Fruit fly (Drosophila melanogaster) whole organism, embryonic: ENCODE data around the gene CG18081.

Source experiments
- Atf3 ChIP-seq: fragments of 200-800 bp; sonication (Bioruptor generic); optimal IDR thresholded peaks from 3 replicates; lab custom pipeline; 2016; ENCODE audit warnings: missing biosample characterization, missing genetic modification characterization
- BEAF-32 ChIP-seq: fragments of 200-800 bp; sonication (Bioruptor generic); optimal IDR thresholded peaks from 3 replicates; lab custom pipeline; 2017; ENCODE audit warnings: missing biosample characterization, missing genetic modification characterization, mild to moderate bottlenecking, moderate library complexity, missing genetic modification reagents
- CG12391 ChIP-seq: fragments of 200-800 bp; sonication (Bioruptor generic); optimal IDR thresholded peaks from 3 replicates; lab custom pipeline; 2018; ENCODE audit warnings: missing biosample characterization, mild to moderate bottlenecking, missing genetic modification characterization, moderate library complexity
- CG14965 ChIP-seq: fragments of 200-800 bp; sonication (Bioruptor generic); optimal IDR thresholded peaks from 2 replicates; lab custom pipeline; 2016; ENCODE audit warnings: missing biosample characterization, missing genetic modification characterization, borderline replicate concordance
- CG1603 ChIP-seq: fragments of 200-800 bp; sonication (Bioruptor generic); optimal IDR thresholded peaks from 2 replicates; lab custom pipeline; 2019; ENCODE audit warnings: missing biosample characterization, mild to moderate bottlenecking, missing genetic modification characterization, moderate library complexity
- CG16815 ChIP-seq: fragments of 200-800 bp; sonication (Bioruptor generic); optimal IDR thresholded peaks from 3 replicates; lab custom pipeline; 2017; ENCODE audit warnings: missing biosample characterization, mild to moderate bottlenecking, missing genetic modification characterization
- CG17359 ChIP-seq: fragments of 200-800 bp; sonication (Bioruptor generic); optimal IDR thresholded peaks from 3 replicates; lab custom pipeline; 2018; ENCODE audit warnings: missing biosample characterization, mild to moderate bottlenecking, missing genetic modification characterization, moderate library complexity
- CG2120 ChIP-seq: fragments of 200-800 bp; sonication (Bioruptor generic); optimal IDR thresholded peaks from 3 replicates; lab custom pipeline; 2016; ENCODE audit warnings: missing biosample characterization, missing genetic modification characterization
- CG32767 ChIP-seq: fragments of 200-800 bp; sonication (Bioruptor generic); IDR thresholded peaks from 2 replicates; pipeline ENCODE4 v1.3.6; 2022; ENCODE audit warnings: missing biosample characterization, missing genetic modification characterization
- CG4617 ChIP-seq: fragments of 200-800 bp; sonication (Bioruptor generic); optimal IDR thresholded peaks from 3 replicates; lab custom pipeline; 2016; ENCODE audit warnings: missing biosample characterization, missing genetic modification characterization, borderline replicate concordance
- CG4707 ChIP-seq: fragments of 200-800 bp; sonication (Bioruptor generic); optimal IDR thresholded peaks from 2 replicates; lab custom pipeline; 2018; ENCODE audit warnings: missing biosample characterization, mild to moderate bottlenecking, missing genetic modification characterization, moderate library complexity
- CG5180 ChIP-seq: fragments of 200-800 bp; sonication (Bioruptor generic); optimal IDR thresholded peaks from 3 replicates; lab custom pipeline; 2017; ENCODE audit warnings: missing biosample characterization, missing genetic modification characterization, mild to moderate bottlenecking, moderate library complexity, missing genetic modification reagents
- CG6254 ChIP-seq: fragments of 200-800 bp; sonication (Bioruptor generic); optimal IDR thresholded peaks from 3 replicates; lab custom pipeline; 2017; ENCODE audit warnings: mild to moderate bottlenecking, missing biosample characterization, missing genetic modification reagents, missing genetic modification characterization
- CG7987 ChIP-seq: fragments of 200-800 bp; sonication (Bioruptor generic); optimal IDR thresholded peaks from 2 replicates; lab custom pipeline; 2018; ENCODE audit warnings: missing biosample characterization, mild to moderate bottlenecking, missing genetic modification characterization, moderate library complexity
- Chrac-16 ChIP-seq: fragments of 200-800 bp; sonication (Bioruptor generic); optimal IDR thresholded peaks from 3 replicates; lab custom pipeline; 2016; ENCODE audit warnings: missing biosample characterization, missing genetic modification characterization
- E2f2 ChIP-seq: fragments of 200-800 bp; sonication (Bioruptor generic); IDR thresholded peaks from 2 replicates; pipeline ENCODE4 v1.3.6; 2022; ENCODE audit warnings: missing biosample characterization, missing genetic modification characterization
- Hand ChIP-seq: fragments of 200-800 bp; sonication (Bioruptor generic); optimal IDR thresholded peaks from 2 replicates; lab custom pipeline; 2017; ENCODE audit warnings: mild to moderate bottlenecking, missing biosample characterization, missing genetic modification reagents, missing genetic modification characterization
- Hr39 ChIP-seq: fragments of >200 bp; optimal IDR thresholded peaks from 2 replicates; lab custom pipeline; 2017
- Hsf ChIP-seq: fragments of 200-800 bp; sonication (Bioruptor generic); optimal IDR thresholded peaks from 3 replicates; lab custom pipeline; 2016; ENCODE audit warnings: missing biosample characterization, missing genetic modification characterization
- Lim3 ChIP-seq: fragments of 200-800 bp; sonication (Bioruptor generic); IDR thresholded peaks from 2 replicates; pipeline ENCODE4 v1.3.6; 2022; ENCODE audit warnings: missing biosample characterization, missing genetic modification characterization
- Myb ChIP-seq: fragments of 200-800 bp; sonication (Bioruptor generic); optimal IDR thresholded peaks from 2 replicates; lab custom pipeline; 2016; ENCODE audit warnings: missing biosample characterization, missing genetic modification characterization
- Neu2 ChIP-seq: fragments of 200-800 bp; sonication (Bioruptor generic); optimal IDR thresholded peaks from 3 replicates; lab custom pipeline; 2016; ENCODE audit warnings: missing biosample characterization, missing genetic modification characterization, borderline replicate concordance
- Oaz ChIP-seq: fragments of 200-800 bp; sonication (Bioruptor generic); IDR thresholded peaks from 2 replicates; pipeline ENCODE4 v1.3.6; 2022; ENCODE audit warnings: missing biosample characterization, missing genetic modification characterization
- Oli ChIP-seq: fragments of 200-800 bp; sonication (Bioruptor generic); optimal IDR thresholded peaks from 2 replicates; lab custom pipeline; 2018; ENCODE audit warnings: missing biosample characterization, mild to moderate bottlenecking, missing genetic modification characterization, moderate library complexity
- Poxn ChIP-seq: fragments of 200-800 bp; sonication (Bioruptor generic); IDR thresholded peaks from 2 replicates; pipeline ENCODE4 v1.3.6; 2022; ENCODE audit warnings: missing biosample characterization, missing genetic modification characterization
- Sox100B ChIP-seq: fragments of 200-800 bp; sonication (Bioruptor generic); optimal IDR thresholded peaks from 3 replicates; lab custom pipeline; 2018; ENCODE audit warnings: missing biosample characterization, mild to moderate bottlenecking, missing genetic modification characterization
- Vsx1 ChIP-seq: fragments of 200-800 bp; sonication (Bioruptor generic); optimal IDR thresholded peaks from 2 replicates; lab custom pipeline; 2017; ENCODE audit warnings: missing biosample characterization, mild to moderate bottlenecking, missing genetic modification characterization, missing genetic modification reagents
- ab ChIP-seq: fragments of 200-800 bp; sonication (Bioruptor generic); optimal IDR thresholded peaks from 2 replicates; lab custom pipeline; 2016; ENCODE audit warnings: missing biosample characterization, missing genetic modification characterization
- bbx ChIP-seq: fragments of 200-800 bp; sonication (Bioruptor generic); IDR thresholded peaks from 2 replicates; pipeline ENCODE4 v1.3.6; 2022; ENCODE audit warnings: missing biosample characterization, missing genetic modification characterization; ENCODE audit not compliant: partially characterized antibody
- br ChIP-seq: fragments of >200 bp; optimal IDR thresholded peaks from 2 replicates; lab custom pipeline; 2017
- bsh ChIP-seq, 2 experiments: fragments of 200-800 bp; sonication (Bioruptor generic); optimal IDR thresholded peaks; 2 replicates each; lab custom pipeline; 2017 to 2018; ENCODE audit warnings: mild to moderate bottlenecking in 2 of 2, missing biosample characterization in 2 of 2, missing genetic modification characterization in 2 of 2, moderate library complexity in 1 of 2
- cad ChIP-seq: fragments of >200 bp; optimal IDR thresholded peaks from 2 replicates; lab custom pipeline; 2017; ENCODE audit warnings: missing biosample characterization, missing genetic modification characterization
- cas ChIP-seq: fragments of 200-800 bp; sonication (Bioruptor generic); IDR thresholded peaks from 2 replicates; pipeline ENCODE4 v1.3.6; 2022; ENCODE audit warnings: missing biosample characterization, missing genetic modification characterization
- chm ChIP-seq: fragments of 200-800 bp; sonication (Bioruptor generic); IDR thresholded peaks from 2 replicates; pipeline ENCODE4 v1.3.6; 2022; ENCODE audit warnings: missing biosample characterization, missing genetic modification characterization
- corto ChIP-seq: fragments of 200-800 bp; sonication (Bioruptor generic); optimal IDR thresholded peaks from 2 replicates; lab custom pipeline; 2016; ENCODE audit warnings: missing biosample characterization, mild to moderate bottlenecking, missing genetic modification characterization, moderate library complexity
- da ChIP-seq: fragments of 200-800 bp; sonication (Bioruptor generic); optimal IDR thresholded peaks from 2 replicates; lab custom pipeline; 2016; ENCODE audit warnings: missing biosample characterization, missing genetic modification characterization
- dan ChIP-seq: fragments of 200-800 bp; sonication (Bioruptor generic); IDR thresholded peaks from 2 replicates; pipeline ENCODE4 v1.3.6; 2022; ENCODE audit warnings: missing biosample characterization, missing genetic modification characterization
- dmrt99B ChIP-seq: fragments of 200-800 bp; sonication (Bioruptor generic); optimal IDR thresholded peaks from 2 replicates; lab custom pipeline; 2018; ENCODE audit warnings: missing biosample characterization, mild to moderate bottlenecking, missing genetic modification characterization, moderate library complexity
- dpn ChIP-seq, 2 experiments: fragments of 200-800 bp; sonication (Bioruptor generic); optimal IDR thresholded peaks; 3 replicates each; lab custom pipeline; 2016; ENCODE audit warnings: missing biosample characterization in 2 of 2, missing genetic modification characterization in 2 of 2
- exex ChIP-seq: fragments of 200-800 bp; sonication (Bioruptor generic); optimal IDR thresholded peaks from 4 replicates; lab custom pipeline; 2018; ENCODE audit warnings: missing biosample characterization, mild to moderate bottlenecking, missing genetic modification characterization, moderate library complexity
- gcm2 ChIP-seq: fragments of 200-800 bp; sonication (Bioruptor generic); optimal IDR thresholded peaks from 2 replicates; lab custom pipeline; 2016; ENCODE audit warnings: missing biosample characterization, missing genetic modification characterization
- jigr1 ChIP-seq: fragments of 200-800 bp; sonication (Bioruptor generic); IDR thresholded peaks from 3 replicates; pipeline ENCODE4 v1.3.6; 2022; ENCODE audit warnings: missing biosample characterization, missing genetic modification characterization
- pita ChIP-seq: fragments of 200-800 bp; sonication (Bioruptor generic); optimal IDR thresholded peaks from 2 replicates; lab custom pipeline; 2017; ENCODE audit warnings: missing biosample characterization, mild to moderate bottlenecking, missing genetic modification characterization
- prd ChIP-seq, 3 experiments: fragments of >200 bp in 2 of 3; fragments of 200-800 bp in 1 of 3; sonication (Bioruptor generic) in 1 of 3; optimal IDR thresholded peaks in 2 of 3; IDR thresholded peaks in 1 of 3; 2 replicates in 2 of 3; 3 replicates in 1 of 3; pipeline versions ENCODE4 v1.3.6 to Lab custom; 2017 to 2022; ENCODE audit warnings: missing biosample characterization in 1 of 3, missing genetic modification characterization in 1 of 3
- pzg ChIP-seq: fragments of 200-800 bp; sonication (Bioruptor generic); optimal IDR thresholded peaks from 3 replicates; lab custom pipeline; 2018; ENCODE audit warnings: missing biosample characterization, mild to moderate bottlenecking, missing genetic modification characterization, moderate library complexity
- slbo ChIP-seq: fragments of 200-800 bp; sonication (Bioruptor generic); IDR thresholded peaks from 2 replicates; pipeline ENCODE4 v1.3.6; 2022; ENCODE audit warnings: missing biosample characterization, missing genetic modification characterization
- sqz ChIP-seq: fragments of 200-800 bp; sonication (Bioruptor generic); optimal IDR thresholded peaks from 3 replicates; lab custom pipeline; 2018; ENCODE audit warnings: missing biosample characterization, mild to moderate bottlenecking, missing genetic modification characterization

The CG18081 gene

DNA sequence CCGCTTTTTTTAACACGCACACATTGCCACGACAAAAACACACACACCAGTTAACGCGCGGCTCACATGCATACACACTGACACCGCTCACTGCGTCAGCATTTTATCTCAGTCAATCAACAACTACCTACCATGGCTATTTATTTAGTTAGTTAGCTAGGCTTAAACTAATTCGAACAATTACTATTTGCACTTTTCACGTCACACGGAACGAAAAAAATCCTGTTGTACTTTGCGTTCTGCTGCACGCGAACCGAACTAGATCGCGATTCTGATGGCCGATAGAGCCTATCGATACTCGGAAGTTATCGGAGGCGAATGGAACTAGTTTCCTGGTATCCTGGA lies 19.1 kb downstream of the CG18081 start, which contains the start of gene fwe (continued):
- TF ChIP-seq Hand (GFP tag; lab: Kevin White, UChicago) = no peak
- TF ChIP-seq bbx (GFP tag; lab: Robert Waterston, UW) = peak; percentile 88
- TF ChIP-seq CG4617 (GFP tag; lab: Kevin White, UChicago) = peak; percentile 73
- TF ChIP-seq CG4707 (GFP tag; lab: Kevin White, UChicago) = no peak
- no peak for TF ChIP-seq Chrac-16 (GFP tag; lab: Kevin White, UChicago)
- peak; percentile 51 for TF ChIP-seq pzg (GFP tag; lab: Kevin White, UChicago)
- no peak for TF ChIP-seq Poxn (GFP tag; lab: Robert Waterston, UW)
- peak; percentile 64 for TF ChIP-seq BEAF-32 (GFP tag; lab: Kevin White, UChicago)
- no peak for TF ChIP-seq CG17359 (tag; lab: Kevin White, UChicago)

DNA sequence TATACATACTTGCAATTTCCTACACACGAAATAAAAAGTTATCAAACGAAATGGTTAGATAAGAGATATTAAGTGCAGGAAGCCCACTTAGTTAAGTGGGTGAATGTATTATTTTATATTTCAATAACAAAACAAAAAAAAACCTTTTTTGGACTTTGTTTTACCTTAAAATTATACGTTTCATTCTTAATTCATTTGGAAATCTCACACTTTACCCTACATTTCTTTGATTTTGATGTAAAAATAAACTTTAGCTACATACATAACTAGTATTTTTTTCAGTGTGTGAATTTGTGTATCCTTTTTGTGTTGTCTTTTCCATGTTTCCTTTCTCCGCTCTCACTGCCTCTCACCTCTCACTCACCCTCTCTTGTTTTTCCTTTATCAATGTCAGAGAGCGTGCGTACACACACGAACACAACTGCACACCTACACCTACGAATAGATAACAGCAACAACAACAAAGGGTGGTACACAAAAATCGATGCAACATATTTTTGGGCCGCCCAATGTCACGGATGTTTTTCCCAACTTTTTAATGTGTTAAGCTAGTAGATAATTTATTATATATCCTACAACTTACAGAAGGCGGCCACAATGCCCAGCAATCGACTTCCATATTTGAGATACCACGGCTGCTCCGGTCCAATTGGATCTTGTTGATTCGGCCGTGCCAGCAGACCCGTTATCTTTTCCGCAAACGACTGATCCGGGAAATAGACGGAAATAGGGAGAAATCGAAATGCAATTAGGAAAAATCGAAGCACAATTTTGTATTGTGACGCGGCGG lies 19.6 kb downstream of the CG18081 start:
- TF ChIP-seq Hr39 (lab: Kevin White, UChicago) (no peak), CG1603 (tag; lab: Kevin White, UChicago) (no peak), gcm2 (peak; percentile 44), dmrt99B (peak; percentile 84), corto (GFP tag; lab: Kevin White, UChicago) (no peak), prd (optimal IDR thresholded peaks at IDR 0.05; lab: Kevin White, UChicago) (no peak), prd (GFP tag; IDR thresholded peaks at IDR 0.05; lab: Robert Waterston, UW) (peak; percentile 58; the same call in 2 of the 3 replicates), sqz (GFP tag; lab: Kevin White, UChicago) (no peak), cas (GFP tag; lab: Robert Waterston, UW) (0 out of 2 replicates have a peak, but pooled peaks have one; percentile 22), CG6254 (GFP tag; lab: Kevin White, UChicago) (peak; percentile 46), Atf3 (no peak), Myb (GFP tag; lab: Kevin White, UChicago) (peak; percentile 6), CG7987 (GFP tag; lab: Kevin White, UChicago) (no peak), E2f2 (GFP tag; lab: Robert Waterston, UW) (peak; percentile 49; the same call in 1 of the 2 replicates), chm (GFP tag; lab: Robert Waterston, UW) (peak; percentile 54), pita (GFP tag; lab: Kevin White, UChicago) (no peak), Hsf (GFP tag; lab: Kevin White, UChicago) (peak; percentile 79), cad (GFP tag; lab: Kevin White, UChicago) (no peak), bsh (GFP tag; optimal IDR thresholded peaks at IDR 0.05; lab: Kevin White, UChicago) (peak; percentile 77 to 78), dpn (GFP tag; optimal IDR thresholded peaks at IDR 0.05; lab: Kevin White, UChicago) (peak; percentile 50 to 66), Oli (peak; percentile 79), CG32767 (GFP tag; lab: Robert Waterston, UW) (0 out of 2 replicates have a peak, but pooled peaks have one; percentile 63), Sox100B (GFP tag; lab: Kevin White, UChicago) (peak; percentile 75), slbo (peak; percentile 71), CG16815 (GFP tag; lab: Kevin White, UChicago) (peak; percentile 40), CG12391 (tag; lab: Kevin White, UChicago) (peak; percentile 84), Vsx1 (GFP tag; lab: Kevin White, UChicago) (peak; percentile 28), dan (GFP tag; lab: Robert Waterston, UW) (no peak), Oaz (GFP tag; lab: Robert Waterston, UW) (0 out of 2 replicates have a peak, but pooled peaks have one; percentile 23), CG2120 (GFP tag; lab: Kevin White, UChicago) (peak; percentile 88), exex (tag; lab: Kevin White, UChicago) (peak; percentile 17), br (no peak), CG17359 (tag; lab: Kevin White, UChicago) (peak; percentile 70), jigr1 (GFP tag; lab: Robert Waterston, UW) (no peak), ab (GFP tag; lab: Kevin White, UChicago) (no peak), CG14965 (GFP tag; lab: Kevin White, UChicago) (peak; percentile 24), Neu2 (GFP tag; lab: Kevin White, UChicago) (no peak), Lim3 (no peak), CG5180 (GFP tag; lab: Kevin White, UChicago) (peak; percentile 55), da (GFP tag; lab: Kevin White, UChicago) (peak; percentile 25)
